Worm (Caenorhabditis elegans) whole organism, early embryonic: ENCODE results near the gene lgc-35.

ENCODE experiments used
- aly-1 ChIP-seq: sonication (generic microtip); optimal IDR thresholded peaks from 2 replicates; lab custom pipeline; 2016; ENCODE audit warnings: missing genetic modification characterization, missing compliant biosample characterization
- ama-1 ChIP-seq: fragments of 150-350 bp; optimal IDR thresholded peaks from 2 replicates; lab custom pipeline; 2014
- ceh-13 ChIP-seq: fragments of 200-800 bp; sonication (Bioruptor generic); optimal IDR thresholded peaks from 2 replicates; lab custom pipeline; 2018; ENCODE audit warnings: mild to moderate bottlenecking, missing genetic modification characterization, missing compliant biosample characterization
- ets-7 ChIP-seq: sonication (generic microtip); optimal IDR thresholded peaks from 2 replicates; lab custom pipeline; 2016; ENCODE audit warnings: missing genotype, missing genetic modification characterization, missing compliant biosample characterization
- flt-1 ChIP-seq: fragments of 200-800 bp; sonication (Bioruptor generic); IDR thresholded peaks from 2 replicates; pipeline ENCODE4 v1.3.6; 2022; ENCODE audit warnings: missing genetic modification characterization, missing compliant biosample characterization
- hmg-4 ChIP-seq: fragments of 200-800 bp; sonication (Bioruptor generic); optimal IDR thresholded peaks from 2 replicates; lab custom pipeline; 2018; ENCODE audit warnings: mild to moderate bottlenecking, missing genetic modification characterization, missing compliant biosample characterization
- pes-1 ChIP-seq: fragments of 200-800 bp; sonication (Bioruptor generic); IDR thresholded peaks from 2 replicates; pipeline ENCODE4 v1.3.6; 2022; ENCODE audit warnings: missing genetic modification reagents, missing genetic modification characterization, missing compliant biosample characterization
- tbx-11 ChIP-seq: fragments of 200-800 bp; sonication (Bioruptor generic); IDR thresholded peaks from 2 replicates; pipeline ENCODE4 v1.3.6; 2022; ENCODE audit warnings: missing genetic modification characterization, missing compliant biosample characterization
- tbx-37 ChIP-seq: fragments of 200-800 bp; sonication (Bioruptor generic); conservative IDR thresholded peaks from 2 replicates; pipeline ENCODE4 v1.3.6; 2022; ENCODE audit warnings: missing genetic modification reagents, missing genetic modification characterization, missing compliant biosample characterization

ce11 chrII:12865604-12866003 lies 25.6 kb upstream of the lgc-35 start, which contains the start of gene snf-5:
- TF ChIP-seq flt-1 (GFP tag; lab: Robert Waterston, UW): no peak
- TF ChIP-seq ama-1: no peak
- no peak for TF ChIP-seq ceh-13 (GFP tag; lab: Kevin White, UChicago)
- TF ChIP-seq tbx-37 (GFP tag; lab: Robert Waterston, UW): no peak
- no peak for TF ChIP-seq tbx-11 (GFP tag; lab: Robert Waterston, UW)
- no peak for TF ChIP-seq ets-7 (tag; lab: Kevin White, UChicago)
- TF ChIP-seq hmg-4 (GFP tag; lab: Kevin White, UChicago): no peak
- no peak for TF ChIP-seq pes-1 (GFP tag; lab: Robert Waterston, UW)
- no peak for TF ChIP-seq aly-1
